Worm (Caenorhabditis elegans) whole organism, mixed stage, embryonic: Measurements from ENCODE around the gene cpr-5.

Experiments
- blmp-1 ChIP-seq: fragments of 150-350 bp; optimal IDR thresholded peaks from 2 replicates; lab custom pipeline; 2014; ENCODE audit warnings: missing biosample characterization, missing genetic modification characterization
- ceh-83 ChIP-seq: fragments of 200-800 bp; sonication (Bioruptor generic); optimal IDR thresholded peaks from 2 replicates; lab custom pipeline; 2018; ENCODE audit warnings: mild to moderate bottlenecking, missing genetic modification characterization, missing compliant biosample characterization
- cnd-1 ChIP-seq: fragments of 200-800 bp; sonication (Bioruptor generic); optimal IDR thresholded peaks from 2 replicates; lab custom pipeline; 2018; ENCODE audit warnings: mild to moderate bottlenecking, missing genetic modification characterization, missing compliant biosample characterization
- elt-1 ChIP-seq: sonication (generic microtip); optimal IDR thresholded peaks from 2 replicates; lab custom pipeline; 2017; ENCODE audit warnings: missing genetic modification characterization, mild to moderate bottlenecking, missing compliant biosample characterization, antibody characterized with exemption, moderate library complexity, borderline replicate concordance; ENCODE audit not compliant: insufficient read depth
- elt-3 ChIP-seq: fragments of 150-350 bp; optimal IDR thresholded peaks from 2 replicates; lab custom pipeline; 2014; ENCODE audit warnings: missing biosample characterization, missing genetic modification characterization
- flh-1 ChIP-seq: fragments of 200-800 bp; sonication (Bioruptor generic); optimal IDR thresholded peaks from 2 replicates; lab custom pipeline; 2018; ENCODE audit warnings: mild to moderate bottlenecking, missing genetic modification characterization, moderate library complexity, missing compliant biosample characterization
- ham-2 ChIP-seq: fragments of 200-800 bp; sonication (Bioruptor generic); optimal IDR thresholded peaks from 2 replicates; lab custom pipeline; 2018; ENCODE audit warnings: mild to moderate bottlenecking, missing genetic modification characterization, missing compliant biosample characterization
- hlh-1 ChIP-seq: fragments of 150-350 bp; optimal IDR thresholded peaks from 2 replicates; lab custom pipeline; 2014; ENCODE audit warnings: missing biosample characterization, missing genetic modification reagents, missing genetic modification characterization
- lin-13 ChIP-seq: fragments of 150-350 bp; optimal IDR thresholded peaks from 2 replicates; lab custom pipeline; 2014; ENCODE audit warnings: missing biosample characterization, missing genetic modification characterization
- lsy-2 ChIP-seq: fragments of 150-350 bp; optimal IDR thresholded peaks from 2 replicates; lab custom pipeline; 2014; ENCODE audit warnings: missing biosample characterization, missing genetic modification characterization
- mab-5 ChIP-seq: fragments of 150-350 bp; optimal IDR thresholded peaks from 2 replicates; lab custom pipeline; 2014; ENCODE audit warnings: missing biosample characterization, missing genetic modification characterization
- mep-1 ChIP-seq: fragments of 150-350 bp; optimal IDR thresholded peaks from 2 replicates; lab custom pipeline; 2017; ENCODE audit warnings: missing biosample characterization, missing genetic modification reagents, missing genetic modification characterization, inconsistent platforms
- mls-2 ChIP-seq: sonication (generic microtip); optimal IDR thresholded peaks from 2 replicates; lab custom pipeline; 2016; ENCODE audit warnings: mild to moderate bottlenecking, missing genetic modification characterization, moderate library complexity, missing compliant biosample characterization
- nhr-12 ChIP-seq: fragments of 150-350 bp; optimal IDR thresholded peaks from 2 replicates; lab custom pipeline; 2014; ENCODE audit warnings: missing biosample characterization, missing genetic modification characterization
- nhr-2 ChIP-seq: fragments of 150-350 bp; optimal IDR thresholded peaks from 2 replicates; lab custom pipeline; 2014; ENCODE audit warnings: missing biosample characterization, missing genetic modification characterization
- nhr-237 ChIP-seq: fragments of 150-350 bp; optimal IDR thresholded peaks from 2 replicates; lab custom pipeline; 2014; ENCODE audit warnings: missing biosample characterization, missing genetic modification characterization
- nhr-28 ChIP-seq: fragments of 150-350 bp; optimal IDR thresholded peaks from 2 replicates; lab custom pipeline; 2014; ENCODE audit warnings: missing biosample characterization, missing genetic modification characterization
- nhr-76 ChIP-seq: sonication (generic microtip); optimal IDR thresholded peaks from 2 replicates; lab custom pipeline; 2017; ENCODE audit warnings: missing biosample characterization, missing genetic modification characterization
- pha-4 ChIP-seq: fragments of 150-350 bp; optimal IDR thresholded peaks from 2 replicates; lab custom pipeline; 2018; ENCODE audit warnings: missing biosample characterization, missing genetic modification reagents, missing genetic modification characterization
- snpc-4 ChIP-seq: fragments of 150-350 bp; optimal IDR thresholded peaks from 2 replicates; lab custom pipeline; 2014; ENCODE audit warnings: missing biosample characterization, missing genetic modification characterization
- sptf-1 ChIP-seq: sonication (generic microtip); optimal IDR thresholded peaks from 2 replicates; lab custom pipeline; 2017; ENCODE audit warnings: mild to moderate bottlenecking, missing genetic modification characterization, moderate library complexity, missing compliant biosample characterization
- tbx-8 ChIP-seq: fragments of 200-800 bp; sonication (Bioruptor generic); optimal IDR thresholded peaks from 2 replicates; lab custom pipeline; 2018; ENCODE audit warnings: mild to moderate bottlenecking, missing genetic modification characterization, moderate library complexity, missing compliant biosample characterization
- unc-120 ChIP-seq: sonication (generic microtip); optimal IDR thresholded peaks from 2 replicates; lab custom pipeline; 2017; ENCODE audit warnings: missing genetic modification characterization, missing compliant biosample characterization; ENCODE audit not compliant: poor library complexity, severe bottlenecking
- unc-39 ChIP-seq: fragments of 150-350 bp; optimal IDR thresholded peaks from 2 replicates; lab custom pipeline; 2014; ENCODE audit warnings: missing biosample characterization, missing genetic modification characterization
- unc-62 ChIP-seq: fragments of 150-350 bp; optimal IDR thresholded peaks from 2 replicates; lab custom pipeline; 2014; ENCODE audit warnings: missing biosample characterization, missing genetic modification reagents, missing genetic modification characterization
- zip-8 ChIP-seq: fragments of 150-350 bp; optimal IDR thresholded peaks from 2 replicates; lab custom pipeline; 2014; ENCODE audit warnings: missing biosample characterization, missing genetic modification characterization
- ztf-11 ChIP-seq: fragments of 150-350 bp; optimal IDR thresholded peaks from 2 replicates; lab custom pipeline; 2014; ENCODE audit warnings: missing biosample characterization, missing genetic modification characterization

cpr-5 gene

ce11 chrV:1133840-1134239 is at the start of gene cpr-5:
Gene cpr-5 (minus strand): TSS chrV:1134036.
- TF ChIP-seq lin-13 (no peak), ceh-83 (GFP tag; lab: Kevin White, UChicago) (no peak), mls-2 (no peak), hlh-1 (tag; lab: Kevin White, UChicago) (no peak), nhr-2 (no peak), pha-4 (tag; lab: Kevin White, UChicago) (no peak), ztf-11 (tag; lab: Kevin White, UChicago) (no peak), unc-120 (no peak), mep-1 (tag; lab: Kevin White, UChicago) (no peak), sptf-1 (tag; lab: Kevin White, UChicago) (no peak), elt-1 (tag; lab: Kevin White, UChicago) (no peak)

ce11 chrV:1179279-1179678 is 45.4 kb upstream of the cpr-5 start, which contains the start of gene F25A2.1:
Gene F25A2.1 (plus strand): TSS chrV:1179579.
- TF ChIP-seq ham-2 (GFP tag; lab: Kevin White, UChicago) (no peak), nhr-237 (no peak), mls-2 (no peak), zip-8 (no peak), flh-1 (GFP tag; lab: Kevin White, UChicago) (no peak), cnd-1 (tag; lab: Kevin White, UChicago) (no peak), blmp-1 (no peak), elt-1 (tag; lab: Kevin White, UChicago) (no peak)

- TF ChIP-seq nhr-76 (tag; lab: Kevin White, UChicago) (no peak), zip-8 (peak; percentile 45), pha-4 (tag; lab: Kevin White, UChicago) (no peak)
Observed at ce11 chrV:1176277-1176839, 42.5 kb upstream of the cpr-5 start, which contains the start of gene T21H3.1. Gene T21H3.1 (plus strand): TSS chrV:1176724.

ce11 chrV:1170591-1170990 is 36.8 kb upstream of the cpr-5 start:
- no peak for TF ChIP-seq unc-62 (GFP tag; lab: Kevin White, UChicago)
- no peak for TF ChIP-seq nhr-28 (tag; lab: Kevin White, UChicago)
- TF ChIP-seq lsy-2 (tag; lab: Kevin White, UChicago) = no peak
- TF ChIP-seq mls-2 = no peak
- no peak for TF ChIP-seq lin-13

- TF ChIP-seq cnd-1 (tag; lab: Kevin White, UChicago) = no peak
- TF ChIP-seq sptf-1 (tag; lab: Kevin White, UChicago) = no peak
- no peak for TF ChIP-seq snpc-4
- no peak for TF ChIP-seq unc-39 (tag; lab: Kevin White, UChicago)
- no peak for TF ChIP-seq pha-4 (tag; lab: Kevin White, UChicago)
- peak; percentile 24 for TF ChIP-seq ceh-83 (GFP tag; lab: Kevin White, UChicago)
- TF ChIP-seq elt-3 (tag; lab: Kevin White, UChicago) = no peak
Observed at ce11 chrV:1165090-1165761, 31.4 kb upstream of the cpr-5 start, which contains the start of gene ptr-16. Gene ptr-16 (plus strand): TSS chrV:1165711.

- no peak for TF ChIP-seq nhr-76 (tag; lab: Kevin White, UChicago)
- TF ChIP-seq ham-2 (GFP tag; lab: Kevin White, UChicago) = peak; percentile 87
Observed at ce11 chrV:1164196-1164691, 30.4 kb upstream of the cpr-5 start, which contains the start of gene T21H3.5. Gene T21H3.5 (minus strand): TSS chrV:1164293.

ce11 chrV:1160716-1161115 is 26.9 kb upstream of the cpr-5 start:
- no peak for TF ChIP-seq nhr-12
- no peak for TF ChIP-seq sptf-1 (tag; lab: Kevin White, UChicago)
- TF ChIP-seq ztf-11 (tag; lab: Kevin White, UChicago) = no peak
- no peak for TF ChIP-seq tbx-8 (GFP tag; lab: Kevin White, UChicago)
- TF ChIP-seq lin-13 = no peak
- no peak for TF ChIP-seq mab-5 (tag; lab: Kevin White, UChicago)
- TF ChIP-seq mep-1 (tag; lab: Kevin White, UChicago) = no peak
- TF ChIP-seq blmp-1 = no peak
- no peak for TF ChIP-seq cnd-1 (tag; lab: Kevin White, UChicago)
- TF ChIP-seq elt-3 (tag; lab: Kevin White, UChicago) = no peak
- TF ChIP-seq, all 35 proteins: peak for 0
